Worm (Caenorhabditis elegans) whole organism, late embryonic: ENCODE results near the gene rpb-12.

ENCODE experiments used
- K02D7.2 ChIP-seq: sonication (generic microtip); optimal IDR thresholded peaks from 2 replicates; lab custom pipeline; 2017; ENCODE audit warnings: mild to moderate bottlenecking, missing genetic modification characterization, missing compliant biosample characterization
- ceh-14 ChIP-seq: sonication (generic microtip); optimal IDR thresholded peaks from 2 replicates; lab custom pipeline; 2016; ENCODE audit warnings: missing genotype, missing genetic modification characterization, missing compliant biosample characterization
- ceh-2 ChIP-seq: sonication (generic microtip); optimal IDR thresholded peaks from 2 replicates; lab custom pipeline; 2016; ENCODE audit warnings: missing genotype, missing genetic modification characterization, missing compliant biosample characterization
- ceh-31 ChIP-seq: sonication (generic microtip); optimal IDR thresholded peaks from 2 replicates; lab custom pipeline; 2016; ENCODE audit warnings: missing genetic modification characterization, missing compliant biosample characterization
- gmeb-2 ChIP-seq: sonication (generic microtip); optimal IDR thresholded peaks from 2 replicates; lab custom pipeline; 2016; ENCODE audit warnings: missing genetic modification characterization, inconsistent platforms, missing compliant biosample characterization
- nhr-11 ChIP-seq: fragments of 150-350 bp; optimal IDR thresholded peaks from 2 replicates; lab custom pipeline; 2014; ENCODE audit warnings: missing biosample characterization, missing genetic modification characterization
- ref-2 ChIP-seq: sonication (generic microtip); optimal IDR thresholded peaks from 2 replicates; lab custom pipeline; 2016; ENCODE audit warnings: missing genetic modification characterization, missing compliant biosample characterization
- unc-3 ChIP-seq, 2 experiments: fragments of 200-800 bp in 1 of 2; sonication (Bioruptor generic) in 1 of 2; sonication (generic microtip) in 1 of 2; conservative IDR thresholded peaks in 1 of 2; optimal IDR thresholded peaks in 1 of 2; 2 replicates each; pipeline versions ENCODE4 v1.3.6 to Lab custom; 2016 to 2022; ENCODE audit warnings: missing compliant biosample characterization in 2 of 2, missing genetic modification characterization in 2 of 2, missing genetic modification reagents in 1 of 2
- unc-55 ChIP-seq: sonication (generic microtip); optimal IDR thresholded peaks from 2 replicates; lab custom pipeline; 2017; ENCODE audit warnings: missing biosample characterization, missing genetic modification reagents, missing genetic modification characterization

- TF ChIP-seq unc-55 = no peak
- no peak for TF ChIP-seq K02D7.2 (tag; lab: Kevin White, UChicago)
- TF ChIP-seq gmeb-2 (tag; lab: Kevin White, UChicago) = no peak
- TF ChIP-seq unc-3 (GFP tag; conservative IDR thresholded peaks at IDR 0.05; lab: Robert Waterston, UW) = no peak
- no peak for TF ChIP-seq unc-3 (tag; optimal IDR thresholded peaks at IDR 0.05; lab: Kevin White, UChicago)
- TF ChIP-seq ceh-31 (tag; lab: Kevin White, UChicago) = no peak
- TF ChIP-seq ceh-2 = no peak
- no peak for TF ChIP-seq ceh-14
- TF ChIP-seq ref-2 (tag; lab: Kevin White, UChicago) = no peak
- TF ChIP-seq nhr-11 (tag; lab: Kevin White, UChicago) = no peak
Observed at ce11 chrIV:9135377-9135776, 11.3 kb downstream of the rpb-12 start, which contains the start of gene delm-1.
